Fruit fly (Drosophila melanogaster): ENCODE measurements around the gene Fer3HCH.

- TF ChIP-seq jim (GFP tag; optimal IDR thresholded peaks at IDR 0.05), result no peak
- TF ChIP-seq lola (GFP tag; optimal IDR thresholded peaks at IDR 0.05), result no peak
- no peak for TF ChIP-seq Sp1 (GFP tag; optimal IDR thresholded peaks at IDR 0.05)
- TF ChIP-seq fru (GFP tag; optimal IDR thresholded peaks at IDR 0.05), result no peak
- no peak for TF ChIP-seq usp (GFP tag; optimal IDR thresholded peaks at IDR 0.05)
These were observed 4.3 kb upstream of the Fer3HCH start, which contains the start of gene Chpf for dm6 chrX:13112238-13112829.

Measured in whole organism, wandering third instar larva.